Fruit fly (Drosophila melanogaster) whole organism, embryonic: Measurements from ENCODE around the gene CG12659.

ENCODE experiments used
- Atf6 ChIP-seq: fragments of 200-800 bp; sonication (Bioruptor generic); IDR thresholded peaks from 2 replicates; pipeline ENCODE4 v1.3.6; 2022; ENCODE audit warnings: missing biosample characterization, missing genetic modification characterization
- Awh ChIP-seq: fragments of 200-800 bp; sonication (Bioruptor generic); IDR thresholded peaks from 2 replicates; pipeline ENCODE4, ENCODE4 v1.3.6; 2022; ENCODE audit warnings: missing biosample characterization, missing genetic modification characterization
- CG10979 ChIP-seq: fragments of 200-800 bp; sonication (Bioruptor generic); optimal IDR thresholded peaks from 2 replicates; lab custom pipeline; 2018; ENCODE audit warnings: missing biosample characterization, mild to moderate bottlenecking, missing genetic modification characterization, moderate library complexity
- CG11696 ChIP-seq: fragments of 200-800 bp; sonication (Bioruptor generic); IDR thresholded peaks from 2 replicates; pipeline ENCODE4 v1.3.6; 2022; ENCODE audit warnings: missing biosample characterization, missing genetic modification characterization
- CG12071 ChIP-seq: fragments of 200-800 bp; sonication (Bioruptor generic); optimal IDR thresholded peaks from 3 replicates; lab custom pipeline; 2018; ENCODE audit warnings: missing biosample characterization, mild to moderate bottlenecking, missing genetic modification characterization
- CG12391 ChIP-seq: fragments of 200-800 bp; sonication (Bioruptor generic); optimal IDR thresholded peaks from 3 replicates; lab custom pipeline; 2018; ENCODE audit warnings: missing biosample characterization, mild to moderate bottlenecking, missing genetic modification characterization, moderate library complexity
- CG1647 ChIP-seq: fragments of 200-800 bp; sonication (Bioruptor generic); optimal IDR thresholded peaks from 3 replicates; lab custom pipeline; 2016; ENCODE audit warnings: missing biosample characterization, missing genetic modification characterization
- CG1832 ChIP-seq: fragments of 200-800 bp; sonication (Bioruptor generic); optimal IDR thresholded peaks from 2 replicates; lab custom pipeline; 2017; ENCODE audit warnings: missing biosample characterization, mild to moderate bottlenecking, missing genetic modification characterization, inconsistent platforms
- CG18599 ChIP-seq: fragments of 200-800 bp; sonication (Bioruptor generic); optimal IDR thresholded peaks from 3 replicates; lab custom pipeline; 2017; ENCODE audit warnings: missing biosample characterization, missing genetic modification characterization, mild to moderate bottlenecking, moderate library complexity, missing genetic modification reagents
- CG18764 ChIP-seq: fragments of 200-800 bp; sonication (Bioruptor generic); optimal IDR thresholded peaks from 3 replicates; lab custom pipeline; 2016; ENCODE audit warnings: missing biosample characterization, missing genetic modification characterization
- CG2129 ChIP-seq: fragments of 200-800 bp; sonication (Bioruptor generic); IDR thresholded peaks from 2 replicates; pipeline ENCODE4 v1.3.6; 2022; ENCODE audit warnings: missing biosample characterization, missing genetic modification characterization; ENCODE audit not compliant: partially characterized antibody
- CG30403 ChIP-seq: fragments of 200-800 bp; sonication (Bioruptor generic); optimal IDR thresholded peaks from 3 replicates; lab custom pipeline; 2016; ENCODE audit warnings: missing biosample characterization, missing genetic modification characterization
- CG31224 ChIP-seq: fragments of 200-800 bp; sonication (Bioruptor generic); IDR thresholded peaks from 2 replicates; pipeline ENCODE4 v1.3.6; 2022; ENCODE audit warnings: missing biosample characterization, missing genetic modification characterization
- CG31365 ChIP-seq: fragments of 200-800 bp; sonication (Bioruptor generic); optimal IDR thresholded peaks from 2 replicates; lab custom pipeline; 2018; ENCODE audit warnings: missing biosample characterization, mild to moderate bottlenecking, missing genetic modification characterization
- CG32772 ChIP-seq: fragments of 200-800 bp; sonication (Bioruptor generic); IDR thresholded peaks from 2 replicates; pipeline ENCODE4 v1.3.6; 2022; ENCODE audit warnings: missing biosample characterization, missing genetic modification characterization
- CG7357 ChIP-seq: fragments of 200-800 bp; sonication (Bioruptor generic); IDR thresholded peaks from 3 replicates; pipeline ENCODE4 v1.3.6; 2022; ENCODE audit warnings: missing biosample characterization, missing genetic modification characterization
- CG8290 ChIP-seq, 3 experiments: fragments of 200-800 bp; sonication (Bioruptor generic); optimal IDR thresholded peaks; 2 replicates each; lab custom pipeline; 2016 to 2019; ENCODE audit warnings: missing biosample characterization in 3 of 3, missing genetic modification characterization in 3 of 3, mild to moderate bottlenecking in 2 of 3, moderate library complexity in 1 of 3
- CG9727 ChIP-seq: fragments of 200-800 bp; sonication (Bioruptor generic); optimal IDR thresholded peaks from 3 replicates; lab custom pipeline; 2017; ENCODE audit warnings: missing biosample characterization, mild to moderate bottlenecking, missing genetic modification characterization
- CoRest ChIP-seq: fragments of 200-800 bp; sonication (Bioruptor generic); optimal IDR thresholded peaks from 3 replicates; lab custom pipeline; 2018; ENCODE audit warnings: missing biosample characterization, mild to moderate bottlenecking, missing genetic modification characterization, moderate library complexity
- Dfd ChIP-seq, 2 experiments: fragments of >200 bp; optimal IDR thresholded peaks; 2 replicates each; lab custom pipeline; 2017; ENCODE audit warnings: missing biosample characterization in 2 of 2, missing genetic modification characterization in 2 of 2
- Dp ChIP-seq: fragments of 200-800 bp; sonication (Bioruptor generic); optimal IDR thresholded peaks from 2 replicates; lab custom pipeline; 2018; ENCODE audit warnings: missing biosample characterization, mild to moderate bottlenecking, missing genetic modification characterization, moderate library complexity
- Nf-YB ChIP-seq: fragments of 200-800 bp; sonication (Bioruptor generic); optimal IDR thresholded peaks from 3 replicates; lab custom pipeline; 2019; ENCODE audit warnings: missing biosample characterization, mild to moderate bottlenecking, missing genetic modification characterization, moderate library complexity
- Sox100B ChIP-seq: fragments of 200-800 bp; sonication (Bioruptor generic); optimal IDR thresholded peaks from 3 replicates; lab custom pipeline; 2018; ENCODE audit warnings: missing biosample characterization, mild to moderate bottlenecking, missing genetic modification characterization
- Sry-β ChIP-seq: fragments of 200-800 bp; sonication (Bioruptor generic); optimal IDR thresholded peaks from 2 replicates; lab custom pipeline; 2018; ENCODE audit warnings: missing biosample characterization, mild to moderate bottlenecking, missing genetic modification characterization, moderate library complexity
- Tbp ChIP-seq: fragments of >200 bp; optimal IDR thresholded peaks from 2 replicates; lab custom pipeline; 2018; ENCODE audit warnings: missing biosample characterization, missing genetic modification characterization
- ap ChIP-seq: fragments of 200-800 bp; sonication (Bioruptor generic); IDR thresholded peaks from 2 replicates; pipeline ENCODE4 v1.3.6; 2022; ENCODE audit warnings: missing biosample characterization, missing genetic modification characterization
- btn ChIP-seq: fragments of 200-800 bp; sonication (Bioruptor generic); optimal IDR thresholded peaks from 2 replicates; lab custom pipeline; 2016; ENCODE audit warnings: missing biosample characterization, missing genetic modification characterization
- ci ChIP-seq: fragments of 200-800 bp; sonication (Bioruptor generic); IDR thresholded peaks from 3 replicates; pipeline ENCODE4 v1.3.6; 2022; ENCODE audit warnings: missing biosample characterization, missing genetic modification characterization
- crol ChIP-seq: fragments of 200-800 bp; sonication (Bioruptor generic); IDR thresholded peaks from 2 replicates; pipeline ENCODE4 v1.3.6; 2022; ENCODE audit warnings: missing biosample characterization, missing genetic modification characterization
- dysf ChIP-seq: fragments of 200-800 bp; sonication (Bioruptor generic); IDR thresholded peaks from 3 replicates; pipeline ENCODE4 v1.3.6; 2022; ENCODE audit warnings: missing biosample characterization, missing genetic modification characterization
- ewg ChIP-seq: fragments of 200-800 bp; sonication (Bioruptor generic); optimal IDR thresholded peaks from 3 replicates; lab custom pipeline; 2017; ENCODE audit warnings: mild to moderate bottlenecking, missing biosample characterization, missing genetic modification reagents, missing genetic modification characterization
- fd96Cb ChIP-seq: fragments of 200-800 bp; sonication (Bioruptor generic); optimal IDR thresholded peaks from 2 replicates; lab custom pipeline; 2018; ENCODE audit warnings: missing biosample characterization, mild to moderate bottlenecking, missing genetic modification characterization, moderate library complexity
- gem ChIP-seq: fragments of 200-800 bp; sonication (Bioruptor generic); optimal IDR thresholded peaks from 2 replicates; lab custom pipeline; 2019; ENCODE audit warnings: missing biosample characterization, mild to moderate bottlenecking, missing genetic modification characterization, moderate library complexity
- grau ChIP-seq: fragments of 200-800 bp; optimal IDR thresholded peaks from 3 replicates; lab custom pipeline; 2019; ENCODE audit warnings: missing biosample characterization, mild to moderate bottlenecking, missing genetic modification characterization, moderate library complexity
- hkb ChIP-seq, 2 experiments: fragments of 200-800 bp in 1 of 2; fragments of >200 bp in 1 of 2; sonication (Bioruptor generic) in 1 of 2; IDR thresholded peaks in 1 of 2; optimal IDR thresholded peaks in 1 of 2; 2 replicates each; pipeline versions ENCODE4 v1.3.6 to Lab custom; 2017 to 2022; ENCODE audit warnings: missing biosample characterization in 1 of 2, missing genetic modification characterization in 1 of 2
- inv ChIP-seq: fragments of 200-800 bp; sonication (Bioruptor generic); IDR thresholded peaks from 2 replicates; pipeline ENCODE4 v1.3.6; 2022; ENCODE audit warnings: missing biosample characterization, missing genetic modification characterization; ENCODE audit not compliant: partially characterized antibody
- lola ChIP-seq, 3 experiments: fragments of >200 bp in 2 of 3; fragments of 200-800 bp in 1 of 3; sonication (Bioruptor generic) in 1 of 3; optimal IDR thresholded peaks; 2 replicates each; lab custom pipeline; 2017 to 2019; ENCODE audit warnings: missing biosample characterization in 3 of 3, missing genetic modification characterization in 3 of 3, mild to moderate bottlenecking in 1 of 3, moderate library complexity in 1 of 3
- lov ChIP-seq, 2 experiments: fragments of 200-800 bp in 1 of 2; fragments of >200 bp in 1 of 2; sonication (Bioruptor generic) in 1 of 2; IDR thresholded peaks in 1 of 2; optimal IDR thresholded peaks in 1 of 2; 2 replicates in 1 of 2; 3 replicates in 1 of 2; pipeline versions ENCODE4 v1.3.6 to Lab custom; 2017 to 2022; ENCODE audit warnings: missing biosample characterization in 1 of 2, missing genetic modification characterization in 1 of 2
- nmo ChIP-seq: fragments of 200-800 bp; sonication (Bioruptor generic); optimal IDR thresholded peaks from 2 replicates; lab custom pipeline; 2018; ENCODE audit warnings: missing biosample characterization, mild to moderate bottlenecking, missing genetic modification characterization, moderate library complexity
- oc ChIP-seq: fragments of 200-800 bp; sonication (Bioruptor generic); optimal IDR thresholded peaks from 2 replicates; lab custom pipeline; 2018; ENCODE audit warnings: missing biosample characterization, mild to moderate bottlenecking, missing genetic modification characterization, moderate library complexity
- pum ChIP-seq: fragments of 200-800 bp; sonication (Bioruptor generic); optimal IDR thresholded peaks from 2 replicates; lab custom pipeline; 2016; ENCODE audit warnings: missing biosample characterization, missing genetic modification characterization
- row ChIP-seq: fragments of 200-800 bp; sonication (Bioruptor generic); IDR thresholded peaks from 3 replicates; pipeline ENCODE4 v1.3.6; 2022; ENCODE audit warnings: missing biosample characterization, missing genetic modification characterization
- sqz ChIP-seq: fragments of 200-800 bp; sonication (Bioruptor generic); optimal IDR thresholded peaks from 3 replicates; lab custom pipeline; 2018; ENCODE audit warnings: missing biosample characterization, mild to moderate bottlenecking, missing genetic modification characterization
- ssp ChIP-seq: fragments of 200-800 bp; sonication (Bioruptor generic); IDR thresholded peaks from 2 replicates; pipeline ENCODE4 v1.3.6; 2022; ENCODE audit warnings: missing biosample characterization, missing genetic modification characterization
- wek ChIP-seq: fragments of 200-800 bp; sonication (Bioruptor generic); optimal IDR thresholded peaks from 3 replicates; lab custom pipeline; 2018; ENCODE audit warnings: missing biosample characterization, mild to moderate bottlenecking, missing genetic modification characterization, moderate library complexity

CG12659 gene

dm6 chrX:8636114-8636929 is 44.8 kb upstream of the CG12659 start (continued):
- no peak for TF ChIP-seq hkb (optimal IDR thresholded peaks at IDR 0.05; lab: Kevin White, UChicago)
- TF ChIP-seq hkb (GFP tag; IDR thresholded peaks at IDR 0.05; lab: Robert Waterston, UW), result no peak
- TF ChIP-seq CG10979, result peak; percentile 51
- 0 out of 2 replicates have a peak, but pooled peaks have one; percentile 18 for TF ChIP-seq CG32772 (GFP tag; lab: Robert Waterston, UW)
- TF ChIP-seq grau (tag; lab: Kevin White, UChicago), result peak; percentile 16
- peak in 1 of 3 experiments; percentile 11 for TF ChIP-seq lola (GFP tag; optimal IDR thresholded peaks at IDR 0.05; lab: Kevin White, UChicago)
- peak; percentile 3 for TF ChIP-seq Nf-YB (GFP tag; lab: Kevin White, UChicago)
- TF ChIP-seq dysf, result no peak
- TF ChIP-seq gem, result peak; percentile 51
- TF ChIP-seq Dp (GFP tag; lab: Kevin White, UChicago), result no peak
- no peak for TF ChIP-seq CG1647
- TF ChIP-seq CG12391, result peak; percentile 14
- TF ChIP-seq sqz, result peak; percentile 64
- TF ChIP-seq CoRest, result peak; percentile 1
- peak; percentile 73 for TF ChIP-seq crol
- TF ChIP-seq oc (tag; lab: Kevin White, UChicago), result peak; percentile 94
- peak; percentile 26 for TF ChIP-seq nmo (GFP tag; lab: Kevin White, UChicago)

DNA sequence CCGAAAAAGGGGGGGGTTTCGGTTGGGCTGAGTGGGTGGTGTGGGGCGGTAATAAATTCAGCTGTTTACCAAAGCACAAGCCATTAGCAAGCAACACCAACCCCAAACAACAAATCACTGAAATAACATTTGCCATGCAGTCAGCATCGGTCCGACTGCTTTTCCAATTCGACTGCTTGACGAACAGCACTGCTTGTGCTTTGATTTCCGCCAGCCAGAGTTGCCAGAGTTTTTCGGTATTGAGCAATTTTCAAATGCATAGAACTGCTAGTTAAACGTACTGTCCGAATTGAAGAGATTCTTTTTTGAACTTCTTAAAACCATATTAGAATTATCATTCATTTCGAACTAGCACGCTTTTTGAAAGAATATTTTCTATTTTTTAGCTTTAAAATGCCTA is 43.3 kb upstream of the CG12659 start:
- no peak for TF ChIP-seq Dfd (GFP tag; optimal IDR thresholded peaks at IDR 0.05; lab: Kevin White, UChicago)
- TF ChIP-seq CG8290 (GFP tag; optimal IDR thresholded peaks at IDR 0.05; lab: Kevin White, UChicago), result peak; percentile 61
- TF ChIP-seq CG8290 (tag; optimal IDR thresholded peaks at IDR 0.05; lab: Kevin White, UChicago), result peak in 1 of 2 experiments; percentile 58
- peak; percentile 92 for TF ChIP-seq CG31365 (tag; lab: Kevin White, UChicago)
- peak; percentile 70 for TF ChIP-seq Sry-β
- no peak for TF ChIP-seq Awh (GFP tag; lab: Robert Waterston, UW)
- peak; percentile 35; the same call in 1 of the 2 replicates for TF ChIP-seq crol
- TF ChIP-seq lov (optimal IDR thresholded peaks at IDR 0.05; lab: Kevin White, UChicago), result no peak
- TF ChIP-seq lov (GFP tag; IDR thresholded peaks at IDR 0.05; lab: Robert Waterston, UW), result 0 out of 3 replicates have a peak, but pooled peaks have one; percentile 33
- TF ChIP-seq pum, result no peak
- no peak for TF ChIP-seq Tbp (GFP tag; lab: Kevin White, UChicago)
- peak; percentile 36 for TF ChIP-seq oc (tag; lab: Kevin White, UChicago)
- TF ChIP-seq CG31224 (GFP tag; lab: Robert Waterston, UW), result no peak
- TF ChIP-seq row (GFP tag; lab: Robert Waterston, UW), result peak; percentile 32; the same call in 1 of the 3 replicates

DNA sequence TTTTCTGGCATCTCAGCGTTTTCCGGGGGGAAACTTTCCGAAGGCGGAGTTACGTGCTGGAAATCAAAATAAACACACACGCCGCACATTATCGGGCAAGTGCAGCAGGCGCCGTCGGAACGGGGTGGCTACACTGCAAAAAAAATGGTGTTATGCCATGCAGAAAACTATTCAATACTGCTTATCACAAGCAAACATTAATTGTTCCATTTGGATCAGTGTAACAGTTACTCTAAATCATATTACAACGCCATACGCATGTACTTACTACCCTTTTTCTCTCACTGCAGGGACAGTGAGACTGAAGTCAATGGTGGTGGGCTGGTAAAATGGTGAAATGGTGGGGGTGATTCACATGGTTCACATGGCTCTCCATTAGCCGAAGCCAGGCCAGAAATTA is 35.6 kb upstream of the CG12659 start:
- peak; percentile 42; the same call in 1 of the 2 replicates for TF ChIP-seq ap (GFP tag; lab: Robert Waterston, UW)
- TF ChIP-seq CG18599, result peak; percentile 59
- TF ChIP-seq wek (GFP tag; lab: Kevin White, UChicago), result no peak
- no peak for TF ChIP-seq CG1832 (GFP tag; lab: Kevin White, UChicago)
- TF ChIP-seq inv (GFP tag; lab: Robert Waterston, UW), result no peak
- peak; percentile 12 for TF ChIP-seq CG18764
- no peak for TF ChIP-seq CG2129 (GFP tag; lab: Robert Waterston, UW)
- TF ChIP-seq CG12071 (GFP tag; lab: Kevin White, UChicago), result peak; percentile 22
- 0 out of 2 replicates have a peak, but pooled peaks have one; percentile 20 for TF ChIP-seq CG11696 (GFP tag; lab: Robert Waterston, UW)
- peak; percentile 55 for TF ChIP-seq CG30403 (GFP tag; lab: Kevin White, UChicago)
- TF ChIP-seq btn (GFP tag; lab: Kevin White, UChicago), result peak; percentile 69
- no peak for TF ChIP-seq CG31365 (tag; lab: Kevin White, UChicago)
- TF ChIP-seq CG7357 (GFP tag; lab: Robert Waterston, UW), result peak; percentile 47; the same call in 1 of the 3 replicates
- TF ChIP-seq fd96Cb (tag; lab: Kevin White, UChicago), result peak; percentile 80
- TF ChIP-seq CG9727 (GFP tag; lab: Kevin White, UChicago), result peak; percentile 70
- no peak for TF ChIP-seq Atf6 (GFP tag; lab: Robert Waterston, UW)
- TF ChIP-seq ssp, result peak; percentile 69
- TF ChIP-seq Sox100B (GFP tag; lab: Kevin White, UChicago), result peak; percentile 55
- peak; percentile 52 for TF ChIP-seq ewg (GFP tag; lab: Kevin White, UChicago)
- peak; percentile 87 for TF ChIP-seq ci (GFP tag; lab: Robert Waterston, UW)
